Fruit fly (Drosophila melanogaster): ENCODE results near the gene TP53INP.

The TP53INP gene

dm6 chr3L:4460307-4461088, 53.8 kb downstream of the TP53INP start, which contains the start of gene CG15022:
Gene CG15022, minus strand, starts transcription at chr3L:4460317.
- TF ChIP-seq CG7786 (GFP tag; optimal IDR thresholded peaks at IDR 0.05) = no peak
- TF ChIP-seq Bgb (GFP tag; IDR thresholded peaks at IDR 0.05; ENCODE audit: partially characterized antibody) = no peak
- no peak for TF ChIP-seq Optix (GFP tag; IDR thresholded peaks at IDR 0.05)
- no peak for TF ChIP-seq salm (tag; optimal IDR thresholded peaks at IDR 0.05)
- peak; percentile 87 for TF ChIP-seq Awh (GFP tag; IDR thresholded peaks at IDR 0.05)
- peak; percentile 38 for TF ChIP-seq sd (tag; optimal IDR thresholded peaks at IDR 0.05)
- no peak for TF ChIP-seq fd64A (GFP tag; optimal IDR thresholded peaks at IDR 0.05)
- TF ChIP-seq CG17385 (GFP tag; optimal IDR thresholded peaks at IDR 0.05) = no peak
- TF ChIP-seq CG30403 (GFP tag; optimal IDR thresholded peaks at IDR 0.05) = no peak
- no peak for TF ChIP-seq CG3726 (GFP tag; IDR thresholded peaks at IDR 0.05)
- TF ChIP-seq gt (GFP tag; IDR thresholded peaks at IDR 0.05) = no peak
- peak; percentile 65 for TF ChIP-seq CG12769 (tag; optimal IDR thresholded peaks at IDR 0.05)
- no peak for TF ChIP-seq z (GFP tag; IDR thresholded peaks at IDR 0.05)
- no peak for TF ChIP-seq CG12942 (GFP tag; optimal IDR thresholded peaks at IDR 0.05)
- no peak for TF ChIP-seq CG43689 (GFP tag; IDR thresholded peaks at IDR 0.05)
- TF ChIP-seq CG6175 (GFP tag; IDR thresholded peaks at IDR 0.05) = no peak
- no peak for TF ChIP-seq slou (GFP tag; optimal IDR thresholded peaks at IDR 0.05)
- no peak for TF ChIP-seq CG7745 (tag; optimal IDR thresholded peaks at IDR 0.05)
- TF ChIP-seq seq (GFP tag; IDR thresholded peaks at IDR 0.05) = no peak
- TF ChIP-seq klu (GFP tag; IDR thresholded peaks at IDR 0.05) = no peak
- no peak for TF ChIP-seq Atf-2 (GFP tag; optimal IDR thresholded peaks at IDR 0.05)
- no peak for TF ChIP-seq CG2875 (GFP tag; optimal IDR thresholded peaks at IDR 0.05)
- no peak for TF ChIP-seq odd (GFP tag; optimal IDR thresholded peaks at IDR 0.05)
- TF ChIP-seq dimm (GFP tag; IDR thresholded peaks at IDR 0.05) = no peak
- TF ChIP-seq ems (GFP tag; optimal IDR thresholded peaks at IDR 0.05) = no peak
- no peak for TF ChIP-seq oc (tag; optimal IDR thresholded peaks at IDR 0.05)
- no peak for TF ChIP-seq Scr (GFP tag; IDR thresholded peaks at IDR 0.05; ENCODE audit: partially characterized antibody)
- TF ChIP-seq CG13624 (GFP tag; optimal IDR thresholded peaks at IDR 0.05) = no peak
- TF ChIP-seq Atf6 (GFP tag; IDR thresholded peaks at IDR 0.05) = no peak
- TF ChIP-seq ara (GFP tag; IDR thresholded peaks at IDR 0.05) = no peak
- no peak for TF ChIP-seq slp2 (GFP tag; optimal IDR thresholded peaks at IDR 0.05)
- no peak for TF ChIP-seq CG8281 (tag; optimal IDR thresholded peaks at IDR 0.05)
- no peak for TF ChIP-seq CG9876 (GFP tag; optimal IDR thresholded peaks at IDR 0.05)
- TF ChIP-seq CG4282 (GFP tag; optimal IDR thresholded peaks at IDR 0.05) = no peak
- no peak for TF ChIP-seq Ada2b (GFP tag; IDR thresholded peaks at IDR 0.05)
- TF ChIP-seq sens-2 (GFP tag; IDR thresholded peaks at IDR 0.05) = no peak
- no peak for TF ChIP-seq B-H2 (GFP tag; optimal IDR thresholded peaks at IDR 0.05)
- no peak for TF ChIP-seq amos (GFP tag; IDR thresholded peaks at IDR 0.05; ENCODE audit: partially characterized antibody)
- peak; percentile 55 for TF ChIP-seq pros (GFP tag; optimal IDR thresholded peaks at IDR 0.05)
- TF ChIP-seq caup (GFP tag; optimal IDR thresholded peaks at IDR 0.05; ENCODE audit: severe bottlenecking) = no peak
- no peak for TF ChIP-seq h (optimal IDR thresholded peaks at IDR 0.05)
- TF ChIP-seq crol (GFP tag; IDR thresholded peaks at IDR 0.05) = peak; percentile 49; the same call in 1 of the 2 replicates
- TF ChIP-seq lola (GFP tag; optimal IDR thresholded peaks at IDR 0.05) = no peak
- TF ChIP-seq CG13775 (GFP tag; optimal IDR thresholded peaks at IDR 0.05) = no peak
- TF ChIP-seq lbe (GFP tag; optimal IDR thresholded peaks at IDR 0.05) = no peak
- TF ChIP-seq CG9437 (GFP tag; optimal IDR thresholded peaks at IDR 0.05) = no peak
- TF ChIP-seq onecut (GFP tag; IDR thresholded peaks at IDR 0.05) = no peak
- no peak for TF ChIP-seq CG3407 (GFP tag; optimal IDR thresholded peaks at IDR 0.05)
- no peak for TF ChIP-seq sens (GFP tag)
- TF ChIP-seq NC2α (GFP tag; optimal IDR thresholded peaks at IDR 0.05) = no peak
- TF ChIP-seq CG10543 (GFP tag; optimal IDR thresholded peaks at IDR 0.05) = no peak
